Fruit fly (Drosophila melanogaster) whole organism, embryonic: ENCODE results near the gene CG9582.

Experiments used
- B-H1 ChIP-seq: fragments of 200-800 bp; sonication (Bioruptor generic); IDR thresholded peaks from 3 replicates; pipeline ENCODE4 v1.3.6; 2022; ENCODE audit warnings: missing biosample characterization, missing genetic modification characterization
- CG10979 ChIP-seq: fragments of 200-800 bp; sonication (Bioruptor generic); optimal IDR thresholded peaks from 2 replicates; lab custom pipeline; 2018; ENCODE audit warnings: missing biosample characterization, mild to moderate bottlenecking, missing genetic modification characterization, moderate library complexity
- CG11247 ChIP-seq: fragments of 200-800 bp; sonication (Bioruptor generic); IDR thresholded peaks from 2 replicates; pipeline ENCODE4 v1.3.6; 2022; ENCODE audit warnings: missing biosample characterization, missing genetic modification characterization
- CG14441 ChIP-seq: fragments of 200-800 bp; sonication (Bioruptor generic); IDR thresholded peaks from 2 replicates; pipeline ENCODE4 v1.3.6; 2022; ENCODE audit warnings: missing biosample characterization, missing genetic modification characterization
- CG17912 ChIP-seq: fragments of 200-800 bp; sonication (Bioruptor generic); optimal IDR thresholded peaks from 2 replicates; lab custom pipeline; 2018; ENCODE audit warnings: missing biosample characterization, mild to moderate bottlenecking, missing genetic modification characterization
- CG18599 ChIP-seq: fragments of 200-800 bp; sonication (Bioruptor generic); optimal IDR thresholded peaks from 3 replicates; lab custom pipeline; 2017; ENCODE audit warnings: missing biosample characterization, missing genetic modification characterization, mild to moderate bottlenecking, moderate library complexity, missing genetic modification reagents
- CG2120 ChIP-seq: fragments of 200-800 bp; sonication (Bioruptor generic); optimal IDR thresholded peaks from 3 replicates; lab custom pipeline; 2016; ENCODE audit warnings: missing biosample characterization, missing genetic modification characterization
- CG2202 ChIP-seq: fragments of 200-800 bp; sonication (Bioruptor generic); optimal IDR thresholded peaks from 2 replicates; lab custom pipeline; 2018; ENCODE audit warnings: missing biosample characterization, mild to moderate bottlenecking, missing genetic modification characterization
- CG2889 ChIP-seq: fragments of 200-800 bp; sonication (Bioruptor generic); IDR thresholded peaks from 3 replicates; pipeline ENCODE4 v1.3.6; 2022; ENCODE audit warnings: missing biosample characterization, missing genetic modification characterization
- CG3065 ChIP-seq: fragments of 200-800 bp; sonication (Bioruptor generic); optimal IDR thresholded peaks from 2 replicates; lab custom pipeline; 2016; ENCODE audit warnings: missing biosample characterization, missing genetic modification characterization
- CG4424 ChIP-seq: fragments of 200-800 bp; sonication (Bioruptor generic); optimal IDR thresholded peaks from 3 replicates; lab custom pipeline; 2016; ENCODE audit warnings: missing biosample characterization, missing genetic modification characterization
- CG5180 ChIP-seq: fragments of 200-800 bp; sonication (Bioruptor generic); optimal IDR thresholded peaks from 3 replicates; lab custom pipeline; 2017; ENCODE audit warnings: missing biosample characterization, missing genetic modification characterization, mild to moderate bottlenecking, moderate library complexity, missing genetic modification reagents
- CG5245 ChIP-seq: fragments of 200-800 bp; sonication (Bioruptor generic); optimal IDR thresholded peaks from 3 replicates; lab custom pipeline; 2016; ENCODE audit warnings: missing biosample characterization, missing genetic modification characterization
- CG5953 ChIP-seq: fragments of 200-800 bp; sonication (Bioruptor generic); IDR thresholded peaks from 2 replicates; pipeline ENCODE4 v1.3.6; 2022; ENCODE audit warnings: missing biosample characterization, missing genetic modification characterization
- CG6813 ChIP-seq: fragments of 200-800 bp; sonication (Bioruptor generic); optimal IDR thresholded peaks from 2 replicates; lab custom pipeline; 2017; ENCODE audit warnings: missing biosample characterization, missing genetic modification characterization, mild to moderate bottlenecking, moderate library complexity, missing genetic modification reagents
- CG7357 ChIP-seq: fragments of 200-800 bp; sonication (Bioruptor generic); IDR thresholded peaks from 3 replicates; pipeline ENCODE4 v1.3.6; 2022; ENCODE audit warnings: missing biosample characterization, missing genetic modification characterization
- CG7556 ChIP-seq: fragments of 200-800 bp; sonication (Bioruptor generic); optimal IDR thresholded peaks from 2 replicates; lab custom pipeline; 2017; ENCODE audit warnings: missing biosample characterization, mild to moderate bottlenecking, missing genetic modification characterization
- CTCF ChIP-seq: fragments of 200-800 bp; sonication (Bioruptor generic); optimal IDR thresholded peaks from 2 replicates; lab custom pipeline; 2017; ENCODE audit warnings: missing biosample characterization, mild to moderate bottlenecking, missing genetic modification characterization, moderate library complexity
- Deaf1 ChIP-seq: fragments of 200-800 bp; optimal IDR thresholded peaks from 3 replicates; lab custom pipeline; 2019; ENCODE audit warnings: missing biosample characterization, mild to moderate bottlenecking, missing genetic modification characterization, moderate library complexity
- Dfd ChIP-seq, 2 experiments: fragments of >200 bp; optimal IDR thresholded peaks; 2 replicates each; lab custom pipeline; 2017; ENCODE audit warnings: missing biosample characterization in 2 of 2, missing genetic modification characterization in 2 of 2
- Ets65A ChIP-seq: fragments of 200-800 bp; sonication (Bioruptor generic); peaks from one replicate; lab custom pipeline; 2016; ENCODE audit warnings: missing biosample characterization, missing genetic modification characterization
- Nf-YB ChIP-seq: fragments of 200-800 bp; sonication (Bioruptor generic); optimal IDR thresholded peaks from 3 replicates; lab custom pipeline; 2019; ENCODE audit warnings: missing biosample characterization, mild to moderate bottlenecking, missing genetic modification characterization, moderate library complexity
- Nf-YC ChIP-seq: fragments of 200-800 bp; optimal IDR thresholded peaks from 3 replicates; lab custom pipeline; 2019; ENCODE audit warnings: missing biosample characterization, mild to moderate bottlenecking, missing genetic modification characterization, moderate library complexity
- Six4 ChIP-seq: fragments of 200-800 bp; sonication (Bioruptor generic); optimal IDR thresholded peaks from 2 replicates; lab custom pipeline; 2016; ENCODE audit warnings: missing biosample characterization, missing genetic modification characterization
- Sox100B ChIP-seq: fragments of 200-800 bp; sonication (Bioruptor generic); optimal IDR thresholded peaks from 3 replicates; lab custom pipeline; 2018; ENCODE audit warnings: missing biosample characterization, mild to moderate bottlenecking, missing genetic modification characterization
- YL-1 ChIP-seq: fragments of 200-800 bp; sonication (Bioruptor generic); optimal IDR thresholded peaks from 3 replicates; lab custom pipeline; 2017; ENCODE audit warnings: missing biosample characterization, mild to moderate bottlenecking, missing genetic modification characterization
- br ChIP-seq: fragments of >200 bp; optimal IDR thresholded peaks from 2 replicates; lab custom pipeline; 2017
- cas ChIP-seq: fragments of 200-800 bp; sonication (Bioruptor generic); IDR thresholded peaks from 2 replicates; pipeline ENCODE4 v1.3.6; 2022; ENCODE audit warnings: missing biosample characterization, missing genetic modification characterization
- caup ChIP-seq: fragments of 200-800 bp; sonication (Bioruptor generic); optimal IDR thresholded peaks from 3 replicates; lab custom pipeline; 2017; ENCODE audit warnings: missing biosample characterization, mild to moderate bottlenecking, missing genetic modification characterization, moderate library complexity; ENCODE audit not compliant: severe bottlenecking
- croc ChIP-seq: fragments of 200-800 bp; sonication (Bioruptor generic); conservative IDR thresholded peaks from 3 replicates; pipeline ENCODE4 v1.3.6; 2022; ENCODE audit warnings: missing biosample characterization, missing genetic modification characterization
- da ChIP-seq: fragments of 200-800 bp; sonication (Bioruptor generic); optimal IDR thresholded peaks from 2 replicates; lab custom pipeline; 2016; ENCODE audit warnings: missing biosample characterization, missing genetic modification characterization
- esg ChIP-seq: fragments of 200-800 bp; sonication (Bioruptor generic); conservative IDR thresholded peaks from 2 replicates; pipeline ENCODE4 v1.3.6; 2022; ENCODE audit warnings: missing biosample characterization, missing genetic modification characterization
- ham ChIP-seq: fragments of 200-800 bp; sonication (Bioruptor generic); IDR thresholded peaks from 2 replicates; pipeline ENCODE4 v1.3.6; 2022; ENCODE audit warnings: missing biosample characterization, missing genetic modification characterization
- hkb ChIP-seq, 2 experiments: fragments of 200-800 bp in 1 of 2; fragments of >200 bp in 1 of 2; sonication (Bioruptor generic) in 1 of 2; IDR thresholded peaks in 1 of 2; optimal IDR thresholded peaks in 1 of 2; 2 replicates each; pipeline versions ENCODE4 v1.3.6 to Lab custom; 2017 to 2022; ENCODE audit warnings: missing biosample characterization in 1 of 2, missing genetic modification characterization in 1 of 2
- knrl ChIP-seq: fragments of 200-800 bp; sonication (Bioruptor generic); IDR thresholded peaks from 3 replicates; pipeline ENCODE4 v1.3.6; 2022; ENCODE audit warnings: missing biosample characterization, missing genetic modification characterization; ENCODE audit not compliant: partially characterized antibody
- lbe ChIP-seq: fragments of 200-800 bp; sonication (Bioruptor generic); optimal IDR thresholded peaks from 2 replicates; lab custom pipeline; 2016; ENCODE audit warnings: missing biosample characterization, mild to moderate bottlenecking, missing genetic modification characterization
- sens ChIP-seq: fragments of 200-800 bp; sonication (Bioruptor generic); peaks from one replicate; lab custom pipeline; 2016; ENCODE audit warnings: missing biosample characterization, missing genetic modification characterization
- slp2 ChIP-seq: fragments of 200-800 bp; sonication (Bioruptor generic); optimal IDR thresholded peaks from 2 replicates; lab custom pipeline; 2016; ENCODE audit warnings: missing biosample characterization, missing genetic modification characterization
- unc-4 ChIP-seq: fragments of 200-800 bp; sonication (Bioruptor generic); IDR thresholded peaks from 2 replicates; pipeline ENCODE4 v1.3.6; 2022; ENCODE audit warnings: missing biosample characterization, missing genetic modification characterization; ENCODE audit not compliant: partially characterized antibody
- zfh1 ChIP-seq: fragments of 200-800 bp; sonication (Bioruptor generic); IDR thresholded peaks from 3 replicates; pipeline ENCODE4 v1.3.6; 2022; ENCODE audit warnings: missing biosample characterization, missing genetic modification characterization

CG9582 gene

dm6 chr2L:9031736-9032135 is at the start of gene CG9582:
Gene CG9582 (minus strand): TSS chr2L:9031836.
- no peak for TF ChIP-seq CG10979 (tag; lab: Kevin White, UChicago)
- 0 out of 2 replicates have a peak, but pooled peaks have one; percentile 9 for TF ChIP-seq esg (GFP tag; lab: Robert Waterston, UW)

dm6 chr2L:9076821-9077220 is 45.2 kb upstream of the CG9582 start, which contains the start of gene CG12439:
Gene CG12439 (plus strand): TSS chr2L:9077121.
- TF ChIP-seq CG14441 (GFP tag; lab: Robert Waterston, UW) (no peak), CG7357 (GFP tag; lab: Robert Waterston, UW) (no peak), CG7556 (GFP tag; lab: Kevin White, UChicago) (no peak), sens (no peak), knrl (GFP tag; lab: Robert Waterston, UW) (no peak), CG17912 (GFP tag; lab: Kevin White, UChicago) (no peak), Sox100B (GFP tag; lab: Kevin White, UChicago) (no peak), zfh1 (GFP tag; lab: Robert Waterston, UW) (no peak), croc (no peak), CG2120 (GFP tag; lab: Kevin White, UChicago) (no peak), unc-4 (GFP tag; lab: Robert Waterston, UW) (no peak), br (lab: Kevin White, UChicago) (no peak), da (no peak)

DNA sequence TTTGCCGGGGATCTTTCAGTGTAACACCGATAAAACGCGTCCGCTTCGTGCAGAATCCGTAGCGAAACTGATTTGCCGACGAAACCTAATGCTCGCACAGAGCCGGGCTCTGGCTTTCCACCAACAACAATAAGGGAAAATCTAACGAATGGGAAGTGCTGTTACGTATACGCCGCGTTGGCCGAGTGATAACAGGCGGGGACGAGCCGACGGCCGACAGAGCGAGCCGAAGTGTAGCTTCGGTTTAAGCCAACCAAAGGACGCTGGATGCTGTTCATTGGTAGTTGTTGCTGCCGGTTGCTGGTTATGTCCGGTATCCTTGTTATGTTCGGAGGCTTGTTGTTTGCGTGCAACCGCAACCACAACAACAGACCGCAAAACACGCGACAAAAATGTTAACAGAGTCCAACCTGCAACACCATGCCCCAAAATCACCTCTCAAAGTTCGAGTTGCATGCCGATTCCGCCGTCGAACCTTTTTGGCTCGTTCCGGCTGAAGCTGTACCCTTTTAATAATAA is 39.5 kb upstream of the CG9582 start, which contains the start of gene DIP-zeta:
TSS of gene DIP-zeta (minus strand) at position 71 of the 519 bp plus-strand sequence.
- TF ChIP-seq lbe (GFP tag; lab: Kevin White, UChicago) (no peak), CG4424 (GFP tag; lab: Kevin White, UChicago) (no peak), cas (GFP tag; lab: Robert Waterston, UW) (no peak), Deaf1 (tag; lab: Kevin White, UChicago) (peak; percentile 94), CG11247 (GFP tag; lab: Robert Waterston, UW) (no peak), CG5245 (no peak), Ets65A (GFP tag; lab: Kevin White, UChicago) (peak; percentile 17), Nf-YB (GFP tag; lab: Kevin White, UChicago) (peak; percentile 77), CG5180 (peak; percentile 96), Nf-YC (tag; lab: Kevin White, UChicago) (peak; percentile 93), CG5953 (GFP tag; lab: Robert Waterston, UW) (no peak)

DNA sequence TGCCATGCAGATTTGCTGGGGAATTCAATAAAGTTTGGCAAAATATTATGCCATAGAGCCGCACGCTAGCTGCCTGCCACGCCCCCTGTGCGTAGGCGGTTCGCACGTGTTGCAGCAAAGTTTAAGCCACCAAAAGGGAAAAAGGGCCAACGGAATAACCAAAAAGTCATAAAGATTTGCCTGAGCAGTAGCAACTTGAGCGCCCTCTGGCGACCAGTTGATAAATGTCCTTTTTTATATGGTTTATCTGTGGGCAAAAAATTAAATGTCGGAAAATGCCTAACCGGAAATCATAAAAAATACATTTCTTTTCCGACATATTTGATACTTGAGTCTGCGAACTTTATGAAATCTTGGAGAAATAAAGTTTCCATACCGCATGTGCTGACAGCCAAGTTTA is 35.5 kb upstream of the CG9582 start:
- TF ChIP-seq CTCF (GFP tag; lab: Kevin White, UChicago) (peak; percentile 50), CG6813 (no peak), YL-1 (GFP tag; lab: Kevin White, UChicago) (no peak), CG18599 (GFP tag; lab: Kevin White, UChicago) (no peak), ham (no peak), CG2889 (GFP tag; lab: Robert Waterston, UW) (no peak), Dfd (GFP tag; optimal IDR thresholded peaks at IDR 0.05; lab: Kevin White, UChicago) (no peak), slp2 (GFP tag; lab: Kevin White, UChicago) (no peak), Ets65A (GFP tag; lab: Kevin White, UChicago) (peak; percentile 11), CG2202 (no peak), CG3065 (GFP tag; lab: Kevin White, UChicago) (no peak), hkb (optimal IDR thresholded peaks at IDR 0.05; lab: Kevin White, UChicago) (no peak), hkb (GFP tag; IDR thresholded peaks at IDR 0.05; lab: Robert Waterston, UW) (no peak), Six4 (GFP tag; lab: Kevin White, UChicago) (no peak), caup (GFP tag; lab: Kevin White, UChicago) (no peak), B-H1 (GFP tag; lab: Robert Waterston, UW) (no peak)
